Worm (Caenorhabditis elegans) whole organism, L2 larva: ENCODE results near the gene srlf-36.

Experiments used
- R02D3.7 ChIP-seq: fragments of 150-350 bp; optimal IDR thresholded peaks from 2 replicates; lab custom pipeline; 2014; ENCODE audit warnings: missing biosample characterization, missing genetic modification characterization
- Y55F3AM.14 ChIP-seq: fragments of 200-800 bp; sonication (Bioruptor generic); optimal IDR thresholded peaks from 2 replicates; lab custom pipeline; 2018; ENCODE audit warnings: mild to moderate bottlenecking, missing genetic modification characterization, missing compliant biosample characterization
- alr-1 ChIP-seq: fragments of 150-350 bp; optimal IDR thresholded peaks from 2 replicates; lab custom pipeline; 2014; ENCODE audit warnings: missing biosample characterization, missing genetic modification characterization
- aly-2 ChIP-seq: fragments of 150-350 bp; optimal IDR thresholded peaks from 2 replicates; lab custom pipeline; 2014; ENCODE audit warnings: missing biosample characterization, missing genetic modification characterization
- ama-1 ChIP-seq: fragments of 150-350 bp; optimal IDR thresholded peaks from 2 replicates; lab custom pipeline; 2018; ENCODE audit warnings: inconsistent platforms
- dmd-4 ChIP-seq: sonication (generic microtip); optimal IDR thresholded peaks from 2 replicates; lab custom pipeline; 2017; ENCODE audit warnings: missing biosample characterization, missing genetic modification characterization
- fos-1 ChIP-seq: fragments of 150-350 bp; optimal IDR thresholded peaks from 2 replicates; lab custom pipeline; 2014; ENCODE audit warnings: missing biosample characterization, missing genetic modification characterization
- gmeb-1 ChIP-seq: fragments of 150-350 bp; optimal IDR thresholded peaks from 2 replicates; lab custom pipeline; 2014; ENCODE audit warnings: missing biosample characterization, missing genetic modification characterization
- lin-13 ChIP-seq: fragments of 150-350 bp; optimal IDR thresholded peaks from 2 replicates; lab custom pipeline; 2014; ENCODE audit warnings: missing biosample characterization, missing genetic modification reagents, missing genetic modification characterization
- mbf-1 ChIP-seq: sonication (generic microtip); optimal IDR thresholded peaks from 2 replicates; lab custom pipeline; 2017; ENCODE audit warnings: missing biosample characterization, missing genetic modification characterization
- nhr-11 ChIP-seq: fragments of 150-350 bp; optimal IDR thresholded peaks from 2 replicates; lab custom pipeline; 2014; ENCODE audit warnings: missing biosample characterization, missing genetic modification characterization
- nhr-129 ChIP-seq: fragments of 150-350 bp; optimal IDR thresholded peaks from 2 replicates; lab custom pipeline; 2014; ENCODE audit warnings: missing biosample characterization, missing genetic modification characterization
- nhr-23 ChIP-seq: fragments of 150-350 bp; optimal IDR thresholded peaks from 2 replicates; lab custom pipeline; 2014; ENCODE audit warnings: missing biosample characterization, missing genetic modification reagents, missing genetic modification characterization
- nhr-6 ChIP-seq: fragments of 150-350 bp; optimal IDR thresholded peaks from 2 replicates; lab custom pipeline; 2014; ENCODE audit warnings: missing biosample characterization, missing genetic modification characterization
- nhr-77 ChIP-seq: fragments of 150-350 bp; optimal IDR thresholded peaks from 2 replicates; lab custom pipeline; 2014; ENCODE audit warnings: missing biosample characterization, missing genetic modification characterization
- sem-4 ChIP-seq: fragments of 150-350 bp; optimal IDR thresholded peaks from 2 replicates; lab custom pipeline; 2014; ENCODE audit warnings: missing biosample characterization, missing genetic modification reagents, missing genetic modification characterization
- sma-3 ChIP-seq: sonication (generic microtip); optimal IDR thresholded peaks from 2 replicates; lab custom pipeline; 2016; ENCODE audit warnings: missing genetic modification reagents, missing genetic modification characterization, missing compliant biosample characterization
- sma-9 ChIP-seq, 2 experiments: fragments of 150-350 bp in 1 of 2; sonication (generic microtip) in 1 of 2; optimal IDR thresholded peaks; 2 replicates each; lab custom pipeline; 2014 to 2016; ENCODE audit warnings: missing genetic modification characterization in 2 of 2, mild to moderate bottlenecking in 1 of 2, missing biosample characterization in 1 of 2, missing compliant biosample characterization in 1 of 2, missing genetic modification reagents in 1 of 2, moderate library complexity in 1 of 2
- zag-1 ChIP-seq: fragments of 150-350 bp; optimal IDR thresholded peaks from 2 replicates; lab custom pipeline; 2014; ENCODE audit warnings: missing biosample characterization, missing genetic modification characterization
- ztf-1 ChIP-seq: fragments of 200-800 bp; sonication (Bioruptor generic); conservative IDR thresholded peaks from 2 replicates; pipeline ENCODE4 v1.3.6; 2022; ENCODE audit warnings: missing genetic modification characterization, missing compliant biosample characterization

Gene srlf-36

DNA sequence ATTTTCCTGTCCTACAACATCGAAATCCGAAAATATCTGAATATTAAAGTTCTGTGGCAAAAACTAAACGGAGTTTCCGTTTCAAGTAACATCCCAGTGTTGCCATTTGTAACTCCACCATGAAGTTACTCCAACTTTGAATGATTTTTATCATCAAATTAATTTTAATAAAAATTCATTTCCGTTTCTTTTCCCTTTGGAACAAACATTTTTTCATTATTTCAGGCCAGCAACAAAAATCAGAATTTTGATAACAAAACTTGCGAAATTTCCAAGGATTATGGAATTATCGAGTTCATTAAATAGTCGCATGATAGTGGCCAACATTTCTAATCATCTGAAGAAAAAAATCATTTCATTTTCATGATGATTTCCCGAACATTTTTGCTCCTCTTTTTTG, 46.7 kb downstream of the srlf-36 start, which contains the start of gene C14C6.2:
Gene C14C6.2 (plus strand): TSS at position 301 of the 400 bp plus-strand sequence.
- TF ChIP-seq nhr-77, result no peak
- TF ChIP-seq dmd-4 (tag; lab: Kevin White, UChicago), result no peak
- TF ChIP-seq Y55F3AM.14, result no peak

DNA sequence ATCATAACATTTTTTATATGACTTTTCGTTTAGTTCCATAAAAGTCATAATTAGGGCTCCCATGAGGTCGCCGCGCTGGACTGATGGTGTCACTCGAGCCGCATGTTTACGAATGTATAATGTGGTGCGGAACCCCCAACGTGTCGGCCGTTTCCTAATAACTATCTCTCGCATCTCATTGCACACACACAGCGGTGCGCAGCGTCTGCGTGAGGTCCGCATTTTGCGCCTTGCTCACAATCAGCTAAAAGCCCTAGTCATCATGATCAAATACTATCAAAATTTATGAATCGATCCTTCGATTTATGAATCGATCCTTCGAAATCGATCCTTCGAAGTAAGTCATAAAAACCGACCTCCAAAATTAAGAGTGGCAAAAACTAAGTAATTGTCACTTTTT, 49.6 kb downstream of the srlf-36 start, which contains the start of gene srx-7:
Gene srx-7 (plus strand): TSS at position 256 of the 400 bp plus-strand sequence.
- TF ChIP-seq sma-3 (GFP tag; lab: Kevin White, UChicago) (no peak), alr-1 (no peak), nhr-129 (tag; lab: Kevin White, UChicago) (no peak), aly-2 (tag; lab: Kevin White, UChicago) (no peak), Y55F3AM.14 (no peak), nhr-11 (tag; lab: Kevin White, UChicago) (no peak), R02D3.7 (tag; lab: Kevin White, UChicago) (no peak), fos-1 (tag; lab: Kevin White, UChicago) (no peak), sma-9 (GFP tag; optimal IDR thresholded peaks at IDR 0.05; lab: Kevin White, UChicago) (no peak), sma-9 (tag; optimal IDR thresholded peaks at IDR 0.05; lab: Kevin White, UChicago) (no peak), ztf-1 (GFP tag; lab: Robert Waterston, UW) (no peak), gmeb-1 (tag; lab: Kevin White, UChicago) (no peak), nhr-23 (no peak), zag-1 (no peak), sem-4 (tag; lab: Kevin White, UChicago) (no peak), nhr-6 (tag; lab: Kevin White, UChicago) (no peak), lin-13 (GFP tag; lab: Kevin White, UChicago) (no peak), ama-1 (no peak), mbf-1 (no peak)
